Worm (Caenorhabditis elegans): Measurements from ENCODE around the gene C34C12.8.

- TF ChIP-seq tab-1 (GFP tag; IDR thresholded peaks at IDR 0.05) (no peak), med-1 (GFP tag; optimal IDR thresholded peaks at IDR 0.05; ENCODE audit: insufficient read depth) (no peak), ref-1 (GFP tag; conservative IDR thresholded peaks at IDR 0.05) (no peak), cog-1 (tag; optimal IDR thresholded peaks at IDR 0.05) (no peak)
These were observed 31.6 kb upstream of the C34C12.8 start for ce11 chrIII:3428574-3428973.

Data from whole organism, midembryonic.